Fruit fly (Drosophila melanogaster) whole organism, prepupa: Measurements from ENCODE around the gene CG43051.

Source experiments
- CG10631 ChIP-seq: fragments of 200-800 bp; sonication (Bioruptor generic); optimal IDR thresholded peaks from 2 replicates; lab custom pipeline; 2016; ENCODE audit warnings: missing biosample characterization, missing genetic modification characterization
- CG10669 ChIP-seq: fragments of 200-800 bp; sonication (Bioruptor generic); optimal IDR thresholded peaks from 3 replicates; lab custom pipeline; 2018; ENCODE audit warnings: missing biosample characterization, mild to moderate bottlenecking, missing genetic modification characterization, moderate library complexity
- CG11762 ChIP-seq: fragments of 200-800 bp; sonication (Bioruptor generic); optimal IDR thresholded peaks from 3 replicates; lab custom pipeline; 2016; ENCODE audit warnings: missing biosample characterization, missing genetic modification characterization; ENCODE audit not compliant: insufficient read depth
- CG15336 ChIP-seq: fragments of 200-800 bp; sonication (Bioruptor generic); IDR thresholded peaks from 2 replicates; pipeline ENCODE4 v1.3.6; 2022; ENCODE audit warnings: missing biosample characterization, missing genetic modification characterization
- CG1621 ChIP-seq: fragments of 200-800 bp; sonication (Bioruptor generic); optimal IDR thresholded peaks from 3 replicates; lab custom pipeline; 2018; ENCODE audit warnings: missing biosample characterization, mild to moderate bottlenecking, missing genetic modification characterization
- CG3032 ChIP-seq: fragments of 200-800 bp; optimal IDR thresholded peaks from 2 replicates; lab custom pipeline; 2019; ENCODE audit warnings: missing biosample characterization, mild to moderate bottlenecking, missing genetic modification characterization, moderate library complexity
- CG32006 ChIP-seq: fragments of 200-800 bp; sonication (Bioruptor generic); optimal IDR thresholded peaks from 3 replicates; lab custom pipeline; 2017; ENCODE audit warnings: missing biosample characterization, mild to moderate bottlenecking, missing genetic modification characterization
- CG34406 ChIP-seq: fragments of 200-800 bp; sonication (Bioruptor generic); optimal IDR thresholded peaks from 3 replicates; lab custom pipeline; 2016; ENCODE audit warnings: missing biosample characterization, missing genetic modification characterization
- CG4318 ChIP-seq: fragments of 200-800 bp; sonication (Bioruptor generic); optimal IDR thresholded peaks from 3 replicates; lab custom pipeline; 2017; ENCODE audit warnings: missing biosample characterization, mild to moderate bottlenecking, missing genetic modification characterization
- CG6163 ChIP-seq: fragments of 200-800 bp; sonication (Bioruptor generic); IDR thresholded peaks from 3 replicates; pipeline ENCODE4 v1.3.6; 2022; ENCODE audit warnings: missing biosample characterization, missing genetic modification characterization
- CG6792 ChIP-seq: fragments of 200-800 bp; sonication (Bioruptor generic); optimal IDR thresholded peaks from 3 replicates; lab custom pipeline; 2016; ENCODE audit warnings: missing biosample characterization, missing genetic modification characterization
- CG6808 ChIP-seq: fragments of 200-800 bp; sonication (Bioruptor generic); optimal IDR thresholded peaks from 3 replicates; lab custom pipeline; 2017; ENCODE audit warnings: missing biosample characterization, missing genetic modification characterization, mild to moderate bottlenecking, moderate library complexity, missing genetic modification reagents
- CG6854 ChIP-seq: fragments of 200-800 bp; sonication (Bioruptor generic); optimal IDR thresholded peaks from 2 replicates; lab custom pipeline; 2017; ENCODE audit warnings: missing biosample characterization, mild to moderate bottlenecking, missing genetic modification characterization
- CG8119 ChIP-seq: fragments of 200-800 bp; sonication (Bioruptor generic); IDR thresholded peaks from 3 replicates; pipeline ENCODE4 v1.3.6; 2022; ENCODE audit warnings: missing biosample characterization, missing genetic modification characterization
- CG8319 ChIP-seq: fragments of 200-800 bp; sonication (Bioruptor generic); optimal IDR thresholded peaks from 3 replicates; lab custom pipeline; 2016; ENCODE audit warnings: missing biosample characterization, missing genetic modification characterization
- CG9139 ChIP-seq: fragments of 200-800 bp; sonication (Bioruptor generic); optimal IDR thresholded peaks from 3 replicates; lab custom pipeline; 2017; ENCODE audit warnings: missing biosample characterization, mild to moderate bottlenecking, missing genetic modification characterization
- Eip78C ChIP-seq: fragments of 200-800 bp; sonication (Bioruptor generic); peaks from one replicate; lab custom pipeline; 2016; ENCODE audit warnings: missing biosample characterization, missing genetic modification characterization
- Eip93F ChIP-seq: fragments of 200-800 bp; sonication (Bioruptor generic); optimal IDR thresholded peaks from 2 replicates; lab custom pipeline; 2016; ENCODE audit warnings: missing biosample characterization, mild to moderate bottlenecking, missing genetic modification characterization
- Ets96B ChIP-seq: fragments of 200-800 bp; optimal IDR thresholded peaks from 2 replicates; lab custom pipeline; 2019; ENCODE audit warnings: missing biosample characterization, mild to moderate bottlenecking, missing genetic modification characterization, moderate library complexity
- Gug ChIP-seq: fragments of 200-800 bp; sonication (Bioruptor generic); IDR thresholded peaks from 2 replicates; pipeline ENCODE4 v1.3.6; 2022; ENCODE audit warnings: missing biosample characterization, missing genetic modification characterization
- OdsH ChIP-seq: fragments of 200-800 bp; sonication (Bioruptor generic); optimal IDR thresholded peaks from 3 replicates; lab custom pipeline; 2016; ENCODE audit warnings: missing biosample characterization, missing genetic modification characterization
- Sox14 ChIP-seq: fragments of 200-800 bp; sonication (Bioruptor generic); optimal IDR thresholded peaks from 3 replicates; lab custom pipeline; 2016; ENCODE audit warnings: missing biosample characterization, missing genetic modification characterization
- dac ChIP-seq: fragments of 200-800 bp; sonication (Bioruptor generic); optimal IDR thresholded peaks from 2 replicates; lab custom pipeline; 2017; ENCODE audit warnings: missing biosample characterization, mild to moderate bottlenecking, missing genetic modification characterization
- dsx ChIP-seq: fragments of 200-800 bp; optimal IDR thresholded peaks from 3 replicates; lab custom pipeline; 2019; ENCODE audit warnings: missing biosample characterization, mild to moderate bottlenecking, missing genetic modification characterization, moderate library complexity; ENCODE audit not compliant: poor library complexity, severe bottlenecking
- eg ChIP-seq: fragments of 200-800 bp; sonication (Bioruptor generic); IDR thresholded peaks from 3 replicates; pipeline ENCODE4 v1.3.6; 2022; ENCODE audit warnings: missing biosample characterization, missing genetic modification characterization
- fkh ChIP-seq: fragments of 200-800 bp; sonication (Bioruptor generic); optimal IDR thresholded peaks from 3 replicates; lab custom pipeline; 2017; ENCODE audit warnings: missing biosample characterization, mild to moderate bottlenecking, missing genetic modification characterization, moderate library complexity
- lz ChIP-seq: fragments of 200-800 bp; sonication (Bioruptor generic); optimal IDR thresholded peaks from 3 replicates; lab custom pipeline; 2016; ENCODE audit warnings: missing biosample characterization, missing genetic modification characterization
- net ChIP-seq: fragments of 200-800 bp; sonication (Bioruptor generic); optimal IDR thresholded peaks from 3 replicates; lab custom pipeline; 2016; ENCODE audit warnings: missing biosample characterization, missing genetic modification characterization
- pdm3 ChIP-seq: fragments of 200-800 bp; sonication (Bioruptor generic); optimal IDR thresholded peaks from 3 replicates; lab custom pipeline; 2016; ENCODE audit warnings: missing biosample characterization, missing genetic modification characterization
- ss ChIP-seq, 2 experiments: fragments of 200-800 bp; sonication (Bioruptor generic); optimal IDR thresholded peaks; 2 replicates in 1 of 2; 3 replicates in 1 of 2; lab custom pipeline; 2017 to 2018; ENCODE audit warnings: mild to moderate bottlenecking in 2 of 2, missing biosample characterization in 2 of 2, missing genetic modification characterization in 2 of 2, moderate library complexity in 1 of 2
- svp ChIP-seq: fragments of 200-800 bp; sonication (Bioruptor generic); peaks from one replicate; lab custom pipeline; 2016; ENCODE audit warnings: missing biosample characterization, missing genetic modification characterization
- vri ChIP-seq: fragments of 200-800 bp; sonication (Bioruptor generic); optimal IDR thresholded peaks from 3 replicates; lab custom pipeline; 2016; ENCODE audit warnings: missing biosample characterization, mild to moderate bottlenecking, missing genetic modification characterization

CG43051 gene

dm6 chr2L:12520780-12521526 lies 13.2 kb downstream of the CG43051 start (continued):
- TF ChIP-seq CG6854 (GFP tag; lab: Kevin White, UChicago), result no peak
- no peak for TF ChIP-seq pdm3 (GFP tag; lab: Kevin White, UChicago)
- no peak for TF ChIP-seq CG8319 (GFP tag; lab: Kevin White, UChicago)

dm6 chr2L:12521527-12522292 lies 14.0 kb downstream of the CG43051 start:
- TF ChIP-seq svp (GFP tag; lab: Kevin White, UChicago) (no peak), Sox14 (GFP tag; lab: Kevin White, UChicago) (no peak), CG34406 (no peak), net (peak; percentile 14), Gug (GFP tag; lab: Robert Waterston, UW) (0 out of 2 replicates have a peak, but pooled peaks have one; percentile 1), Eip93F (GFP tag; lab: Kevin White, UChicago) (peak; percentile 80), dac (GFP tag; lab: Kevin White, UChicago) (no peak), eg (no peak), CG6792 (no peak), CG32006 (GFP tag; lab: Kevin White, UChicago) (peak; percentile 44), CG1621 (tag; lab: Kevin White, UChicago) (no peak), fkh (GFP tag; lab: Kevin White, UChicago) (peak; percentile 52), lz (GFP tag; lab: Kevin White, UChicago) (no peak), CG10669 (GFP tag; lab: Kevin White, UChicago) (no peak), vri (GFP tag; lab: Kevin White, UChicago) (peak; percentile 2), ss (GFP tag; optimal IDR thresholded peaks at IDR 0.05; lab: Kevin White, UChicago) (no peak), CG8119 (GFP tag; lab: Robert Waterston, UW) (peak; percentile 39; the same call in 2 of the 3 replicates), CG15336 (GFP tag; lab: Robert Waterston, UW) (peak; percentile 40; the same call in 1 of the 2 replicates), CG11762 (GFP tag; lab: Kevin White, UChicago) (no peak), CG6163 (GFP tag; lab: Robert Waterston, UW) (peak; percentile 29; the same call in 1 of the 3 replicates), Eip78C (GFP tag; lab: Kevin White, UChicago) (no peak), CG10631 (GFP tag; lab: Kevin White, UChicago) (no peak)
- TF ChIP-seq, all 60 proteins: peak for 9

DNA sequence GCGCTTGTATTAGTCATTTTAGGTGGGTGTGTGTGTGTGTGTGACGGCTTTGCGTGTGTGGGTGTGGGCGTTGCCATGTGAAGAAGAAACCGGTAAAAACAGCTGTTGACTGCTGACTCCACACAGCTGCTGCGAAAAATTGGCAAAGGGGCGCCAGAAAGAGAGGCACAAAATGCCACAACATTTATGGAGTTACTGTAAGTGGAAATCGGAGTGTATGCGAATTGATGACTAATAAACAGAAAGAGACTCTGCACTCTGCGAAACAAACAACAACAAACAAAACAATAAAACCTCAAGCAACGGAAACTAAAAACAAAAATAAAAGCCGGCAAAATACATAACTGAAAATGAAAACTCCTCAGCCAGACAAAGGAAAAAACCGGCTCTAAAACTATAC lies 16.4 kb downstream of the CG43051 start:
- peak; percentile 29 for TF ChIP-seq CG3032 (tag; lab: Kevin White, UChicago)
- TF ChIP-seq vri (GFP tag; lab: Kevin White, UChicago), result no peak
- TF ChIP-seq CG10669 (GFP tag; lab: Kevin White, UChicago), result peak; percentile 8
- peak; percentile 54; the same call in 1 of the 3 replicates for TF ChIP-seq CG6163 (GFP tag; lab: Robert Waterston, UW)
- TF ChIP-seq eg, result peak; percentile 13; the same call in 1 of the 3 replicates
- peak; percentile 48; the same call in 2 of the 3 replicates for TF ChIP-seq CG8119 (GFP tag; lab: Robert Waterston, UW)
- TF ChIP-seq Ets96B (tag; lab: Kevin White, UChicago), result peak; percentile 3
- no peak for TF ChIP-seq CG32006 (GFP tag; lab: Kevin White, UChicago)
- TF ChIP-seq Sox14 (GFP tag; lab: Kevin White, UChicago), result peak; percentile 60
- peak; percentile 64 for TF ChIP-seq dsx (GFP tag; lab: Kevin White, UChicago)
- no peak for TF ChIP-seq OdsH (GFP tag; lab: Kevin White, UChicago)
- TF ChIP-seq CG4318 (GFP tag; lab: Kevin White, UChicago), result no peak
- TF ChIP-seq CG6854 (GFP tag; lab: Kevin White, UChicago), result peak; percentile 17
- TF ChIP-seq ss (GFP tag; optimal IDR thresholded peaks at IDR 0.05; lab: Kevin White, UChicago), result peak; percentile 53 to 80
- peak; percentile 57 for TF ChIP-seq Eip78C (GFP tag; lab: Kevin White, UChicago)
- TF ChIP-seq CG6808 (GFP tag; lab: Kevin White, UChicago), result peak; percentile 58
- TF ChIP-seq CG9139, result peak; percentile 5
